Fruit fly (Drosophila melanogaster) whole organism, embryonic: Measurements from ENCODE around the gene Bacc.

Experiments used
- BtbVII ChIP-seq: fragments of 200-800 bp; sonication (Bioruptor generic); optimal IDR thresholded peaks from 3 replicates; lab custom pipeline; 2017; ENCODE audit warnings: missing biosample characterization, mild to moderate bottlenecking, missing genetic modification characterization
- CG1024 ChIP-seq: fragments of 200-800 bp; sonication (Bioruptor generic); IDR thresholded peaks from 2 replicates; pipeline ENCODE4 v1.3.6; 2022; ENCODE audit warnings: missing biosample characterization, missing genetic modification characterization
- CG11696 ChIP-seq: fragments of 200-800 bp; sonication (Bioruptor generic); IDR thresholded peaks from 2 replicates; pipeline ENCODE4 v1.3.6; 2022; ENCODE audit warnings: missing biosample characterization, missing genetic modification characterization
- CG12299 ChIP-seq: fragments of 200-800 bp; sonication (Bioruptor generic); optimal IDR thresholded peaks from 2 replicates; lab custom pipeline; 2018; ENCODE audit warnings: missing biosample characterization, mild to moderate bottlenecking, missing genetic modification characterization
- CG12769 ChIP-seq: fragments of 200-800 bp; sonication (Bioruptor generic); optimal IDR thresholded peaks from 2 replicates; lab custom pipeline; 2019; ENCODE audit warnings: missing biosample characterization, mild to moderate bottlenecking, missing genetic modification characterization, moderate library complexity
- CG14050 ChIP-seq: fragments of 200-800 bp; sonication (Bioruptor generic); IDR thresholded peaks from 3 replicates; pipeline ENCODE4 v1.3.6; 2022; ENCODE audit warnings: missing biosample characterization, missing genetic modification characterization
- CG15011 ChIP-seq: fragments of 200-800 bp; sonication (Bioruptor generic); optimal IDR thresholded peaks from 3 replicates; lab custom pipeline; 2018; ENCODE audit warnings: missing biosample characterization, mild to moderate bottlenecking, missing genetic modification characterization
- CG2678 ChIP-seq: fragments of 200-800 bp; sonication (Bioruptor generic); optimal IDR thresholded peaks from 3 replicates; lab custom pipeline; 2019; ENCODE audit warnings: missing biosample characterization, mild to moderate bottlenecking, missing genetic modification characterization, moderate library complexity
- CG33557 ChIP-seq: fragments of 200-800 bp; sonication (Bioruptor generic); optimal IDR thresholded peaks from 2 replicates; lab custom pipeline; 2019; ENCODE audit warnings: missing biosample characterization, mild to moderate bottlenecking, missing genetic modification characterization, moderate library complexity
- CG34376 ChIP-seq: fragments of 200-800 bp; sonication (Bioruptor generic); optimal IDR thresholded peaks from 2 replicates; lab custom pipeline; 2018; ENCODE audit warnings: missing biosample characterization, mild to moderate bottlenecking, missing genetic modification characterization
- CG34422 ChIP-seq: fragments of 200-800 bp; sonication (Bioruptor generic); IDR thresholded peaks from 3 replicates; pipeline ENCODE4 v1.3.6; 2022; ENCODE audit warnings: missing biosample characterization, missing genetic modification characterization
- CG4424 ChIP-seq: fragments of 200-800 bp; sonication (Bioruptor generic); optimal IDR thresholded peaks from 3 replicates; lab custom pipeline; 2016; ENCODE audit warnings: missing biosample characterization, missing genetic modification characterization
- CG6765 ChIP-seq: fragments of 200-800 bp; sonication (Bioruptor generic); optimal IDR thresholded peaks from 3 replicates; lab custom pipeline; 2017; ENCODE audit warnings: missing biosample characterization, mild to moderate bottlenecking, missing genetic modification characterization
- CG6813 ChIP-seq: fragments of 200-800 bp; sonication (Bioruptor generic); optimal IDR thresholded peaks from 2 replicates; lab custom pipeline; 2017; ENCODE audit warnings: missing biosample characterization, missing genetic modification characterization, mild to moderate bottlenecking, moderate library complexity, missing genetic modification reagents
- CG7357 ChIP-seq: fragments of 200-800 bp; sonication (Bioruptor generic); IDR thresholded peaks from 3 replicates; pipeline ENCODE4 v1.3.6; 2022; ENCODE audit warnings: missing biosample characterization, missing genetic modification characterization
- CG7928 ChIP-seq: fragments of 200-800 bp; sonication (Bioruptor generic); optimal IDR thresholded peaks from 2 replicates; lab custom pipeline; 2017; ENCODE audit warnings: missing biosample characterization, mild to moderate bottlenecking, missing genetic modification characterization
- CG8359 ChIP-seq: fragments of 200-800 bp; sonication (Bioruptor generic); optimal IDR thresholded peaks from 2 replicates; lab custom pipeline; 2017; ENCODE audit warnings: missing biosample characterization, mild to moderate bottlenecking, missing genetic modification characterization, borderline replicate concordance
- CG9817 ChIP-seq: fragments of 200-800 bp; sonication (Bioruptor generic); optimal IDR thresholded peaks from 2 replicates; lab custom pipeline; 2018; ENCODE audit warnings: missing biosample characterization, mild to moderate bottlenecking, missing genetic modification characterization, moderate library complexity
- Dbx ChIP-seq: fragments of 200-800 bp; sonication (Bioruptor generic); IDR thresholded peaks from 3 replicates; pipeline ENCODE4 v1.3.6; 2022; ENCODE audit warnings: missing biosample characterization, missing genetic modification characterization
- Doc2 ChIP-seq: fragments of 200-800 bp; sonication (Bioruptor generic); IDR thresholded peaks from 2 replicates; pipeline ENCODE4 v1.3.6; 2022; ENCODE audit warnings: missing biosample characterization, missing genetic modification characterization
- Doc3 ChIP-seq: fragments of 200-800 bp; sonication (Bioruptor generic); IDR thresholded peaks from 3 replicates; pipeline ENCODE4 v1.3.6; 2022; ENCODE audit warnings: missing biosample characterization, missing genetic modification characterization; ENCODE audit not compliant: partially characterized antibody
- Dref ChIP-seq: fragments of 200-800 bp; sonication (Bioruptor generic); IDR thresholded peaks from 2 replicates; pipeline ENCODE4 v1.3.6; 2022; ENCODE audit warnings: missing biosample characterization, missing genetic modification characterization
- Fer1 ChIP-seq: fragments of 200-800 bp; sonication (Bioruptor generic); optimal IDR thresholded peaks from 2 replicates; lab custom pipeline; 2017; ENCODE audit warnings: missing biosample characterization, mild to moderate bottlenecking, missing genetic modification characterization
- H15 ChIP-seq: fragments of 200-800 bp; sonication (Bioruptor generic); IDR thresholded peaks from 3 replicates; pipeline ENCODE4 v1.3.6; 2022; ENCODE audit warnings: missing biosample characterization, missing genetic modification characterization
- HmgZ ChIP-seq: fragments of 200-800 bp; sonication (Bioruptor generic); optimal IDR thresholded peaks from 2 replicates; lab custom pipeline; 2018; ENCODE audit warnings: missing biosample characterization, mild to moderate bottlenecking, missing genetic modification characterization
- Hsf ChIP-seq: fragments of 200-800 bp; sonication (Bioruptor generic); optimal IDR thresholded peaks from 3 replicates; lab custom pipeline; 2016; ENCODE audit warnings: missing biosample characterization, missing genetic modification characterization
- Jarid2 ChIP-seq: fragments of 200-800 bp; sonication (Bioruptor generic); optimal IDR thresholded peaks from 3 replicates; lab custom pipeline; 2017; ENCODE audit warnings: mild to moderate bottlenecking, missing biosample characterization, missing genetic modification reagents, missing genetic modification characterization
- MBD-R2 ChIP-seq: fragments of 200-800 bp; sonication (Bioruptor generic); IDR thresholded peaks from 2 replicates; pipeline ENCODE4 v1.3.6; 2022; ENCODE audit warnings: missing biosample characterization, missing genetic modification characterization
- MESR4 ChIP-seq: fragments of 200-800 bp; sonication (Bioruptor generic); optimal IDR thresholded peaks from 2 replicates; lab custom pipeline; 2018; ENCODE audit warnings: missing biosample characterization, mild to moderate bottlenecking, missing genetic modification characterization, moderate library complexity
- MTF-1 ChIP-seq: fragments of 200-800 bp; sonication (Bioruptor generic); optimal IDR thresholded peaks from 2 replicates; lab custom pipeline; 2018; ENCODE audit warnings: missing biosample characterization, mild to moderate bottlenecking, missing genetic modification characterization, borderline replicate concordance
- NfI ChIP-seq: fragments of 200-800 bp; sonication (Bioruptor generic); optimal IDR thresholded peaks from 3 replicates; lab custom pipeline; 2018; ENCODE audit warnings: missing biosample characterization, mild to moderate bottlenecking, missing genetic modification characterization, moderate library complexity
- Pdp1 ChIP-seq, 2 experiments: fragments of 200-800 bp; sonication (Bioruptor generic); optimal IDR thresholded peaks; 3 replicates each; lab custom pipeline; 2016; ENCODE audit warnings: missing biosample characterization in 2 of 2, missing genetic modification characterization in 2 of 2, mild to moderate bottlenecking in 1 of 2, moderate library complexity in 1 of 2
- Ptx1 ChIP-seq: fragments of 200-800 bp; sonication (Bioruptor generic); IDR thresholded peaks from 2 replicates; pipeline ENCODE4 v1.3.6; 2022; ENCODE audit warnings: missing biosample characterization, missing genetic modification characterization
- Trl ChIP-seq, 3 experiments: fragments of >200 bp in 2 of 3; fragments of 200-800 bp in 1 of 3; sonication (Bioruptor generic) in 1 of 3; optimal IDR thresholded peaks; 2 replicates in 1 of 3; 3 replicates in 2 of 3; lab custom pipeline; 2016 to 2017; ENCODE audit warnings: missing biosample characterization in 1 of 3, missing genetic modification characterization in 1 of 3
- dysf ChIP-seq: fragments of 200-800 bp; sonication (Bioruptor generic); IDR thresholded peaks from 3 replicates; pipeline ENCODE4 v1.3.6; 2022; ENCODE audit warnings: missing biosample characterization, missing genetic modification characterization
- gfzf ChIP-seq: fragments of 200-800 bp; sonication (Bioruptor generic); optimal IDR thresholded peaks from 2 replicates; lab custom pipeline; 2016; ENCODE audit warnings: missing biosample characterization, mild to moderate bottlenecking, missing genetic modification characterization, moderate library complexity
- hkb ChIP-seq, 2 experiments: fragments of 200-800 bp in 1 of 2; fragments of >200 bp in 1 of 2; sonication (Bioruptor generic) in 1 of 2; IDR thresholded peaks in 1 of 2; optimal IDR thresholded peaks in 1 of 2; 2 replicates each; pipeline versions ENCODE4 v1.3.6 to Lab custom; 2017 to 2022; ENCODE audit warnings: missing biosample characterization in 1 of 2, missing genetic modification characterization in 1 of 2
- insv ChIP-seq, 2 experiments: fragments of 200-800 bp; sonication (Bioruptor generic); optimal IDR thresholded peaks; 3 replicates each; lab custom pipeline; 2016 to 2018; ENCODE audit warnings: missing biosample characterization in 2 of 2, missing genetic modification characterization in 2 of 2
- jumu ChIP-seq: fragments of 200-800 bp; sonication (Bioruptor generic); optimal IDR thresholded peaks from 3 replicates; lab custom pipeline; 2016; ENCODE audit warnings: missing biosample characterization, missing genetic modification characterization
- ken ChIP-seq: fragments of 200-800 bp; sonication (Bioruptor generic); IDR thresholded peaks from 3 replicates; pipeline ENCODE4 v1.3.6; 2022; ENCODE audit warnings: missing biosample characterization, missing genetic modification characterization
- oc ChIP-seq: fragments of 200-800 bp; sonication (Bioruptor generic); optimal IDR thresholded peaks from 2 replicates; lab custom pipeline; 2018; ENCODE audit warnings: missing biosample characterization, mild to moderate bottlenecking, missing genetic modification characterization, moderate library complexity
- onecut ChIP-seq: fragments of 200-800 bp; sonication (Bioruptor generic); IDR thresholded peaks from 2 replicates; pipeline ENCODE4 v1.3.6; 2022; ENCODE audit warnings: missing biosample characterization, missing genetic modification characterization
- org-1 ChIP-seq: fragments of 200-800 bp; sonication (Bioruptor generic); optimal IDR thresholded peaks from 2 replicates; lab custom pipeline; 2017; ENCODE audit warnings: missing biosample characterization, missing genetic modification characterization
- peb ChIP-seq: fragments of 200-800 bp; sonication (Bioruptor generic); IDR thresholded peaks from 2 replicates; pipeline ENCODE4 v1.3.6; 2022; ENCODE audit warnings: missing biosample characterization, missing genetic modification characterization
- ranshi ChIP-seq: fragments of 200-800 bp; sonication (Bioruptor generic); IDR thresholded peaks from 2 replicates; pipeline ENCODE4 v1.3.6; 2022; ENCODE audit warnings: missing biosample characterization, missing genetic modification characterization
- sens ChIP-seq: fragments of 200-800 bp; sonication (Bioruptor generic); peaks from one replicate; lab custom pipeline; 2016; ENCODE audit warnings: missing biosample characterization, missing genetic modification characterization
- unpg ChIP-seq: fragments of 200-800 bp; sonication (Bioruptor generic); optimal IDR thresholded peaks from 3 replicates; lab custom pipeline; 2018; ENCODE audit warnings: missing biosample characterization, mild to moderate bottlenecking, missing genetic modification characterization, moderate library complexity
- vvl ChIP-seq: fragments of 200-800 bp; sonication (Bioruptor generic); IDR thresholded peaks from 2 replicates; pipeline ENCODE4 v1.3.6; 2022; ENCODE audit warnings: missing biosample characterization, missing genetic modification characterization
- zfh2 ChIP-seq: fragments of 200-800 bp; sonication (Bioruptor generic); optimal IDR thresholded peaks from 2 replicates; lab custom pipeline; 2016; ENCODE audit warnings: missing biosample characterization, missing genetic modification characterization

Bacc gene

dm6 chr2L:2729882-2730281 lies 22.4 kb upstream of the Bacc start (continued):
- TF ChIP-seq NfI (GFP tag; lab: Kevin White, UChicago) (peak; percentile 46), Hsf (no peak), CG34376 (GFP tag; lab: Kevin White, UChicago) (peak; percentile 17), Pdp1 (GFP tag; optimal IDR thresholded peaks at IDR 0.05; lab: Kevin White, UChicago) (no peak), CG14050 (GFP tag; lab: Robert Waterston, UW) (no peak; the same call in 2 of the 3 replicates), ranshi (GFP tag; lab: Robert Waterston, UW) (0 out of 2 replicates have a peak, but pooled peaks have one; percentile 29), insv (GFP tag; optimal IDR thresholded peaks at IDR 0.05; lab: Kevin White, UChicago) (no peak), unpg (GFP tag; lab: Kevin White, UChicago) (peak; percentile 48), dysf (GFP tag; lab: Robert Waterston, UW) (peak; percentile 75), jumu (peak; percentile 22), Ptx1 (GFP tag; lab: Robert Waterston, UW) (peak; percentile 30; the same call in 1 of the 2 replicates), CG7357 (GFP tag; lab: Robert Waterston, UW) (no peak), Trl (optimal IDR thresholded peaks at IDR 0.05; lab: Kevin White, UChicago) (no peak), Trl (GFP tag; optimal IDR thresholded peaks at IDR 0.05; lab: Kevin White, UChicago) (peak; percentile 6), CG11696 (peak; percentile 62), MBD-R2 (GFP tag; lab: Robert Waterston, UW) (peak; percentile 7; the same call in 1 of the 2 replicates), CG7928 (no peak), onecut (GFP tag; lab: Robert Waterston, UW) (peak; percentile 6; the same call in 1 of the 2 replicates), CG6765 (GFP tag; lab: Kevin White, UChicago) (peak; percentile 49), Dref (GFP tag; lab: Robert Waterston, UW) (0 out of 2 replicates have a peak, but pooled peaks have one; percentile 32), CG12299 (no peak), zfh2 (GFP tag; lab: Kevin White, UChicago) (peak; percentile 29), CG9817 (tag; lab: Kevin White, UChicago) (peak; percentile 49), CG12769 (peak; percentile 59), oc (tag; lab: Kevin White, UChicago) (no peak), CG4424 (GFP tag; lab: Kevin White, UChicago) (peak; percentile 24), hkb (optimal IDR thresholded peaks at IDR 0.05; lab: Kevin White, UChicago) (no peak), hkb (GFP tag; IDR thresholded peaks at IDR 0.05; lab: Robert Waterston, UW) (peak; percentile 15; the same call in 1 of the 2 replicates), CG6813 (GFP tag; lab: Kevin White, UChicago) (peak; percentile 49), CG8359 (GFP tag; lab: Kevin White, UChicago) (peak; percentile 84), Doc2 (GFP tag; lab: Robert Waterston, UW) (no peak), Jarid2 (peak; percentile 53), CG1024 (GFP tag; lab: Robert Waterston, UW) (no peak), sens (GFP tag; lab: Kevin White, UChicago) (peak; percentile 70), CG15011 (GFP tag; lab: Kevin White, UChicago) (no peak), CG33557 (GFP tag; lab: Kevin White, UChicago) (no peak), BtbVII (peak; percentile 41), CG34422 (GFP tag; lab: Robert Waterston, UW) (peak; percentile 56; the same call in 2 of the 3 replicates), MESR4 (no peak), MTF-1 (GFP tag; lab: Kevin White, UChicago) (peak; percentile 49), Fer1 (peak; percentile 61), vvl (GFP tag; lab: Robert Waterston, UW) (peak; percentile 54; the same call in 1 of the 2 replicates), gfzf (GFP tag; lab: Kevin White, UChicago) (no peak), HmgZ (peak; percentile 23), org-1 (GFP tag; lab: Kevin White, UChicago) (no peak), ken (peak; percentile 35; the same call in 1 of the 3 replicates), H15 (GFP tag; lab: Robert Waterston, UW) (peak; percentile 56; the same call in 1 of the 3 replicates), peb (no peak), CG2678 (tag; lab: Kevin White, UChicago) (peak; percentile 48), Doc3 (GFP tag; lab: Robert Waterston, UW) (no peak), Dbx (GFP tag; lab: Robert Waterston, UW) (peak; percentile 62; the same call in 2 of the 3 replicates)
